Worm (Caenorhabditis elegans): ENCODE measurements around the gene fis-2.

fis-2 gene

DNA sequence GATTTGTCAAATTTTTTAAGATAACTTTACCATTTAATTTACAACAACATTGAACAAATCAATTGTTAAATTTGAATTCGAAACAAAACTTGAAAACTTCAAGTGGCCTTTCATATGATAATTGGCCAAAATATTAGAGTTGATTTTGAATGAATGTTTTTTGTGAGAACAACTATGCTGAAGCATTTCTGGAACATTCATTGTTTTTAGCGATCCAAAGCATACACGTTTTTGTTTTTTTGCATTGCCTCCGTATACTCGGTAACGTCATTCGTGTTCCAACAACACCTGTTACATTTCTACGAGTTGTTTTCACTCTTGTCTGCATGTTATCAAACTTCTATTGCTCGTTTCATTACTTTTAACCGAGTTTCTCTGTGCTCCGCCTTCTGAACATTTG lies 8.0 kb downstream of the fis-2 start:
- TF ChIP-seq ref-1 (GFP tag; conservative IDR thresholded peaks at IDR 0.05), result no peak
- TF ChIP-seq cog-1 (tag; optimal IDR thresholded peaks at IDR 0.05), result no peak
- TF ChIP-seq med-1 (GFP tag; optimal IDR thresholded peaks at IDR 0.05; ENCODE audit: insufficient read depth), result no peak
- TF ChIP-seq tab-1 (GFP tag; IDR thresholded peaks at IDR 0.05), result no peak
- TF ChIP-seq T22C8.4 (GFP tag; IDR thresholded peaks at IDR 0.05), result no peak

DNA sequence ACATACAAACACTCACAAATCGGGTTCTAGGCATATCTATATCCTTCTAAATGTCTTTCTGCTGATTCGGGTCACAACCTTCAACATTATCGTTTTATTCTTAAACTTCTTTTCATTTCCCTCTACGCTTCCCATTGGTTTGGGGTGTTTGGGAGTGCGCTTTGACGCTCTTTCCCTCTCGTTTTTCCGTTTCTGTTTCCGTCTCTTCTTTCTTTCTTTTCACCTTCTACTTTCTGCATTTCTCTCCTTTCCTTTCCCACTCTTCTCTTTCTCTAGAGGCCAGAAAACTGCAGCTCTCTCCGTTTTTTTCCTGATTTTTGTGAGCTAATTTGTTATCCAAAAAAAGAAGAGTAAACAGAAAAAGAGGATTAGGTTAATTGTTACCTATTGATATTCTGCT lies 8.7 kb downstream of the fis-2 start:
- TF ChIP-seq med-1 (GFP tag; optimal IDR thresholded peaks at IDR 0.05; ENCODE audit: insufficient read depth) (no peak), ref-1 (GFP tag; conservative IDR thresholded peaks at IDR 0.05) (no peak), ztf-23 (GFP tag; IDR thresholded peaks at IDR 0.05) (no peak)

DNA sequence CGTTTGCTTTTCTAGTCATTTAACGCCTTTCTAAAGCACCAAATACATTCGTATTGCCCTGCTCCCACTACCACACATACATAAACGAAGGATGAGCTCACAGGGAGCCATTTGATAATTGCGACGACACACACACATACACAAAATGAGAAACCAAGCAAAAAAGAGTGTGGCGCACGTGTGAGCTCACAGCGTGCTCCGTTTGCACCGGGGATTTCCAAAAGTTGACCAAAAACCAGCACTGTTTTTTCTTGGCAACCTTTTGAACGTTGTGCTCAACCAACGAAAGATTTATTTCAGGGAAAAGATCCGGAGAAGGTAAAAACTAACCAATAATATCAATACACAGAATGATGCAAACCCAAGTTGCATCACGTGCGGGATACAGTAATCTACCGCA lies 10.2 kb downstream of the fis-2 start, which contains the start of gene ksr-1:
ksr-1 (plus strand) TSS at position 301 of the 400 bp plus-strand sequence.
- TF ChIP-seq tab-1 (GFP tag; IDR thresholded peaks at IDR 0.05) (no peak), flt-1 (GFP tag; IDR thresholded peaks at IDR 0.05) (no peak), cog-1 (tag; optimal IDR thresholded peaks at IDR 0.05) (no peak)

DNA sequence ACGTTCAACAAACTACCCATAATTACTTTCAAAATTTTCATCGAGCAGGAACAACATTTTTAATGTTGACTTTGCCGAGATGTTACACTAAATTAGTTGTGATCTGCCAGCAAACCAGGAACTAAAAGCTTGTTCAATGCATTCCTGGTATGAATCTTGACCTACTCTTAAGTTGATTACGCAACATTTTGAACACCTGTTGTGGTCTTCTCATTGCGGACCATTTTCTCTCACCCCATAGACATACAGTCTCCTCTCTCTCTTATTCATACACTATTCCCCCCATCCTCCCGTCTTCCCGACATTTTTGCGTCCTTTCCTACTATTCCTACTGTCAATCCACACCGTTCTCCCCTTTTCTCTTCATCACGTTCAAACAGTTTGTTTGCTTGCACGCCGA lies 11.5 kb downstream of the fis-2 start:
- no peak for TF ChIP-seq cog-1 (tag; optimal IDR thresholded peaks at IDR 0.05)
- TF ChIP-seq flt-1 (GFP tag; IDR thresholded peaks at IDR 0.05), result no peak
- TF ChIP-seq ztf-29 (GFP tag; IDR thresholded peaks at IDR 0.05), result no peak
- no peak for TF ChIP-seq ref-1 (GFP tag; conservative IDR thresholded peaks at IDR 0.05)
- TF ChIP-seq med-1 (GFP tag; optimal IDR thresholded peaks at IDR 0.05; ENCODE audit: insufficient read depth), result no peak
- TF ChIP-seq T22C8.4 (GFP tag; IDR thresholded peaks at IDR 0.05), result no peak
- TF ChIP-seq klf-2 (GFP tag; conservative IDR thresholded peaks at IDR 0.05), result no peak
- no peak for TF ChIP-seq ztf-23 (GFP tag; IDR thresholded peaks at IDR 0.05)

DNA sequence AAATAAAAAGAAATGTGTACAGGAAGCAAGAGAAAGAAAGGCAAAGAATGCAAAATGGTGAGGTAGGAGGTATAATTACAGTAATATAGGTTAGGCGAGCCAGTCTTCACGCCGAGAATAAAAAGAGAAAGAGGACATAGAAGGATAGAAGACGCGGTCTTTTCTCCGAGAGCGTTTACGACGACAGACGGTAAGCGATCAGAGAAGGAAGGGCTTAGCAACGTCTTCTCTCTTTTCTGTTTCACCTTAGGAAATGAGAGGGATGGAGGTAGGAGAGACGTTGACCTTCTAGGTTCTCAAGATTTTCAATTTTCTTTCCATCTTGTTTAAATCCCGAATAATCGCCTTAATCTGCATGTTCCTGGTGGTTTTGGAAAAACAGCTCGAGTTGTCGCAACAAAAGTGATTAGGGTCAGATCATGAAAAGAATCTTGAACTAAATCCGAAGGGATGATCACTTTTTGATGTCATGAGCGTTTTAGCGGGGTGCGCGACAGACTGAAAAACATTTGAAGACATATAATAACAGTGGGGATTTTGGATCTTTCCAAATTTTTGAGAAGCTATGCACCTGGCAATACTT lies 14.0 kb downstream of the fis-2 start, which contains the start of gene cutl-29:
cutl-29 (minus strand) TSS at position 51 of the 583 bp plus-strand sequence.
- no peak for TF ChIP-seq T22C8.4 (GFP tag; IDR thresholded peaks at IDR 0.05)
- no peak for TF ChIP-seq tab-1 (GFP tag; IDR thresholded peaks at IDR 0.05)
- TF ChIP-seq flt-1 (GFP tag; IDR thresholded peaks at IDR 0.05), result no peak
- no peak for TF ChIP-seq klf-2 (GFP tag; conservative IDR thresholded peaks at IDR 0.05)
- no peak for TF ChIP-seq med-1 (GFP tag; optimal IDR thresholded peaks at IDR 0.05; ENCODE audit: insufficient read depth)
- no peak for TF ChIP-seq ztf-29 (GFP tag; IDR thresholded peaks at IDR 0.05)
- TF ChIP-seq ztf-23 (GFP tag; IDR thresholded peaks at IDR 0.05), result no peak
- TF ChIP-seq cog-1 (tag; optimal IDR thresholded peaks at IDR 0.05), result no peak
- TF ChIP-seq ref-1 (GFP tag; conservative IDR thresholded peaks at IDR 0.05), result no peak

DNA sequence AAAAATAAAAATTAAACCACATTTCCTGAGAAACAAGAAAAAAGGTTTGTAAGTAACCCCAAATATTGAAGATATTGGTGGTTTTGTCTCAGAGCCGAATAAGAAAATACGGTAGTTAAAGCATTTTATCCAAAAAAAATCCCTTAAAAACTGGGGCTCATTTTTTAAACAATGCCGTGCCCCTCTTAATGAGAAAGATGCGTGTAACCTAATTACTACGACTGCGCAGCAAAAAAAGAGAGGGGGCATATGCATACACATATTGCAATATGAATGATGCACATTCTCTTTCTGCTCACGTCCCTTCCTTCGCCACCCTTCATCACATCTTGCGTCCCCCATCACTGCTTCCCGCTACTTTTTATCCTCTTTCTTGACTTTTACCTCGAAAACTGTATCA lies 16.9 kb downstream of the fis-2 start:
- TF ChIP-seq ztf-23 (GFP tag; IDR thresholded peaks at IDR 0.05) (no peak), tab-1 (GFP tag; IDR thresholded peaks at IDR 0.05) (no peak), flt-1 (GFP tag; IDR thresholded peaks at IDR 0.05) (no peak)

DNA sequence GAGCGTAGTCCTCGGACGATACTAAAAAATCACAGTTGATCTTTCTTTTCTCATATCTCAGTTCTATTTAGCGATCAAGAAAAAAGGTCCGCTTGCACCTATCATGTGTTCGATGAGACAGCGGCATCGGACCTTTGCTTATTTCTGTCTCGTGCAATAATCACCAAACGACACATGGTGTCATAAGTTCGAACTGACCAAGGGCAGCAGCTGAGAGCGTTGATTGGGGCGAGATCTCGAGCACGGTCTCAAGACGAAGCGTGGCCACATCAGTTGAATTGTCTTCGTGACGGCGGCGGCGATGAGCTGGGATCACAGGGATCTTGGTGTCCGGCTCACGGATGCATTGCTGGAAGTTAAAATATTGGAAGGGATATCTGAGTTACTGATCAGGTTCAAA lies 22.3 kb downstream of the fis-2 start:
- no peak for TF ChIP-seq med-1 (GFP tag; optimal IDR thresholded peaks at IDR 0.05; ENCODE audit: insufficient read depth)
- TF ChIP-seq ref-1 (GFP tag; conservative IDR thresholded peaks at IDR 0.05), result no peak
- no peak for TF ChIP-seq flt-1 (GFP tag; IDR thresholded peaks at IDR 0.05)
- no peak for TF ChIP-seq ztf-23 (GFP tag; IDR thresholded peaks at IDR 0.05)
- TF ChIP-seq ztf-29 (GFP tag; IDR thresholded peaks at IDR 0.05), result no peak
- no peak for TF ChIP-seq cog-1 (tag; optimal IDR thresholded peaks at IDR 0.05)
- TF ChIP-seq klf-2 (GFP tag; conservative IDR thresholded peaks at IDR 0.05), result no peak
- TF ChIP-seq T22C8.4 (GFP tag; IDR thresholded peaks at IDR 0.05), result no peak
- no peak for TF ChIP-seq tab-1 (GFP tag; IDR thresholded peaks at IDR 0.05)

DNA sequence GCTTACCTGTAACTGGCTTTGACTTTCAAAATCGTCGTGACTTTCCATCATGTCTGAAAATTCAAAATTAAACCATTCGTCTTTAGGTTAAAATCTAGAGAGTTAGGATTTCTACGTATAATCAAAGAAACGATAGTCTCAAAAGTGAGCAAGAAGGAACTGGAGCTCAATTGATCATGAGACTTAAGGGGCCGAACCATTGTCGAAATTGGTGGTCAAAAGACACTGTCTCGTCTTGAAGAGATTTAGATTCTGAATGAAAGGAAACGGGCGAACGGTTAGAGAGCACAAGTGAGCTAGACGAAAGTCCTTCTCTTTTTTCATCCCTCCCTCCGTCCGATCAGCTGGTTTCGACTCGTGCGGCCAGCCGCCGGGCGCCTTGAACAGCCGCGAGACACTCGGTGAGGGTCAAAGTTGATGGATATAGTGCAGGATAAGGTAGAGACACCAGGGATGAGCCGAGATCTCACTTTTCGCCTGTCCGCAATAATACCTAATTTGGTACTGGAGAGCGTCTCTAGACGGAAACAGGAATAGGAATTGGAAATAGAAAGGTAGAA lies 23.8 kb downstream of the fis-2 start, which contains the start of gene M60.7:
M60.7 (minus strand) TSS at position 51 of the 560 bp plus-strand sequence.
- TF ChIP-seq ztf-23 (GFP tag; IDR thresholded peaks at IDR 0.05) (no peak), ztf-29 (GFP tag; IDR thresholded peaks at IDR 0.05) (no peak), med-1 (GFP tag; optimal IDR thresholded peaks at IDR 0.05; ENCODE audit: insufficient read depth) (no peak), T22C8.4 (GFP tag; IDR thresholded peaks at IDR 0.05) (no peak), klf-2 (GFP tag; conservative IDR thresholded peaks at IDR 0.05) (no peak), cog-1 (tag; optimal IDR thresholded peaks at IDR 0.05) (no peak), tab-1 (GFP tag; IDR thresholded peaks at IDR 0.05) (no peak), flt-1 (GFP tag; IDR thresholded peaks at IDR 0.05) (no peak), ref-1 (GFP tag; conservative IDR thresholded peaks at IDR 0.05) (no peak)

DNA sequence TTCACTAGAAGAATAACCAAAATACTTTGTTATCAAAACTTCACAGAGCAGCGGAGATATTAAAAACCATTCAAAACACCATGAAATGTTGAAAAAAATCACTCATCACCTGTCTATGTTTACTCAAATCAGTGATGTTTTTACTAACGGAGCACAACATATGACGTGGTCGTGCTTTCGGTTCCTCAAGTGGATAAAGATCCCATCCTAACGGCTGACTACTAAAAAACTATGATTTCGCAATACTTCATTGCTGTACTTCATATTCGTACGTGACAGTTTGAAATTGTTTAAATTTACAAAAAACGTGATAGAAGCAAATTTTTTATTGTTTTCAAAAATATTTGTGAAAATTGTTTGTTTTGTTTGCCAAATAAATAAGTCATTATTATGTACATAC lies 27.3 kb downstream of the fis-2 start:
- TF ChIP-seq ztf-29 (GFP tag; IDR thresholded peaks at IDR 0.05) (no peak), cog-1 (tag; optimal IDR thresholded peaks at IDR 0.05) (no peak), klf-2 (GFP tag; conservative IDR thresholded peaks at IDR 0.05) (no peak), T22C8.4 (GFP tag; IDR thresholded peaks at IDR 0.05) (no peak), med-1 (GFP tag; optimal IDR thresholded peaks at IDR 0.05; ENCODE audit: insufficient read depth) (no peak), ref-1 (GFP tag; conservative IDR thresholded peaks at IDR 0.05) (no peak), flt-1 (GFP tag; IDR thresholded peaks at IDR 0.05) (no peak), tab-1 (GFP tag; IDR thresholded peaks at IDR 0.05) (no peak), ztf-23 (GFP tag; IDR thresholded peaks at IDR 0.05) (no peak)

DNA sequence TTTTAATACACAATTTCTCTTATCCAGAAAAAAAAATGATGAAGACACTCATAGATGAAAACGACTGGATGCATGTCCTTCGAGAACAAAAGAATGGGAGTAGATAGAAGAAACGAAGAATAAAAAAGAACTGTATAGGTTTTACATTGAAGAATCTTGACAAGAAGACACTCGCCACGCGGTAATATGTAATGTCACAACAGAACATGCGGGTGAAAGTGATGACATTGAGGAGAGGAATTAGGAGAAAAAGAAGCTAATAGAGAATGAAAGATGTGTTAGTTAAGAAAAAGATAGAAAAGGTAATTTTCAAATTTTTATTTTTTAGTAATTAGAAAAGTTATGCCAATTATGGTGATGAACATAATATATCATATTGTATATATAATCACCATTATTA lies 29.6 kb downstream of the fis-2 start:
- no peak for TF ChIP-seq med-1 (GFP tag; optimal IDR thresholded peaks at IDR 0.05; ENCODE audit: insufficient read depth)
- no peak for TF ChIP-seq flt-1 (GFP tag; IDR thresholded peaks at IDR 0.05)
- no peak for TF ChIP-seq tab-1 (GFP tag; IDR thresholded peaks at IDR 0.05)
- TF ChIP-seq cog-1 (tag; optimal IDR thresholded peaks at IDR 0.05), result no peak
